Worm (Caenorhabditis elegans): Measurements from ENCODE around the gene feh-1.

ce11 chrIII:2535122-2535521, 14.6 kb upstream of the feh-1 start:
- no peak for TF ChIP-seq vab-7 (GFP tag; IDR thresholded peaks at IDR 0.05)
- no peak for TF ChIP-seq zag-1 (tag; optimal IDR thresholded peaks at IDR 0.05)
- TF ChIP-seq mxl-3 (GFP tag; optimal IDR thresholded peaks at IDR 0.05) = no peak
- TF ChIP-seq spr-1 (tag; optimal IDR thresholded peaks at IDR 0.05) = no peak
- TF ChIP-seq nhr-6 (tag; optimal IDR thresholded peaks at IDR 0.05) = no peak
- peak; percentile 74 for TF ChIP-seq aha-1 (tag)
- no peak for TF ChIP-seq lin-39 (tag; optimal IDR thresholded peaks at IDR 0.05)
- TF ChIP-seq egl-27 (tag; optimal IDR thresholded peaks at IDR 0.05) = no peak
